Fruit fly (Drosophila melanogaster) whole organism, embryonic: ENCODE data around the gene CG13465.

Experiments
- Asciz ChIP-seq: fragments of 200-800 bp; sonication (Bioruptor generic); optimal IDR thresholded peaks from 2 replicates; lab custom pipeline; 2017; ENCODE audit warnings: missing biosample characterization, mild to moderate bottlenecking, missing genetic modification characterization, missing genetic modification reagents
- CG10274 ChIP-seq: fragments of 200-800 bp; sonication (Bioruptor generic); optimal IDR thresholded peaks from 3 replicates; lab custom pipeline; 2017; ENCODE audit warnings: missing biosample characterization, mild to moderate bottlenecking, missing genetic modification characterization
- CG10959 ChIP-seq: fragments of 200-800 bp; sonication (Bioruptor generic); IDR thresholded peaks from 2 replicates; pipeline ENCODE4 v1.3.6; 2022; ENCODE audit warnings: missing biosample characterization, missing genetic modification characterization
- CG10979 ChIP-seq: fragments of 200-800 bp; sonication (Bioruptor generic); optimal IDR thresholded peaks from 2 replicates; lab custom pipeline; 2018; ENCODE audit warnings: missing biosample characterization, mild to moderate bottlenecking, missing genetic modification characterization, moderate library complexity
- CG12391 ChIP-seq: fragments of 200-800 bp; sonication (Bioruptor generic); optimal IDR thresholded peaks from 3 replicates; lab custom pipeline; 2018; ENCODE audit warnings: missing biosample characterization, mild to moderate bottlenecking, missing genetic modification characterization, moderate library complexity
- CG15269 ChIP-seq: fragments of 200-800 bp; sonication (Bioruptor generic); optimal IDR thresholded peaks from 2 replicates; lab custom pipeline; 2018; ENCODE audit warnings: missing biosample characterization, mild to moderate bottlenecking, missing genetic modification characterization, moderate library complexity
- CG15479 ChIP-seq: fragments of 200-800 bp; sonication (Bioruptor generic); optimal IDR thresholded peaks from 3 replicates; lab custom pipeline; 2019; ENCODE audit warnings: missing biosample characterization, mild to moderate bottlenecking, missing genetic modification characterization, moderate library complexity
- CG15696 ChIP-seq: fragments of 200-800 bp; sonication (Bioruptor generic); optimal IDR thresholded peaks from 2 replicates; lab custom pipeline; 2019; ENCODE audit warnings: missing biosample characterization, mild to moderate bottlenecking, missing genetic modification characterization, moderate library complexity
- CG17361 ChIP-seq: fragments of 200-800 bp; sonication (Bioruptor generic); IDR thresholded peaks from 3 replicates; pipeline ENCODE4 v1.3.6; 2022; ENCODE audit warnings: missing biosample characterization, missing genetic modification characterization
- CG2116 ChIP-seq: fragments of 200-800 bp; sonication (Bioruptor generic); optimal IDR thresholded peaks from 3 replicates; lab custom pipeline; 2018; ENCODE audit warnings: missing biosample characterization, mild to moderate bottlenecking, missing genetic modification characterization
- CG30431 ChIP-seq: fragments of 200-800 bp; sonication (Bioruptor generic); optimal IDR thresholded peaks from 2 replicates; lab custom pipeline; 2017; ENCODE audit warnings: missing biosample characterization, missing genetic modification characterization
- CG33557 ChIP-seq: fragments of 200-800 bp; sonication (Bioruptor generic); optimal IDR thresholded peaks from 2 replicates; lab custom pipeline; 2019; ENCODE audit warnings: missing biosample characterization, mild to moderate bottlenecking, missing genetic modification characterization, moderate library complexity
- CG3407 ChIP-seq: fragments of 200-800 bp; sonication (Bioruptor generic); optimal IDR thresholded peaks from 2 replicates; lab custom pipeline; 2018; ENCODE audit warnings: missing biosample characterization, mild to moderate bottlenecking, missing genetic modification characterization
- CG3847 ChIP-seq: fragments of 200-800 bp; sonication (Bioruptor generic); IDR thresholded peaks from 2 replicates; pipeline ENCODE4 v1.3.6; 2022; ENCODE audit warnings: missing biosample characterization, missing genetic modification characterization
- CG4404 ChIP-seq: fragments of 200-800 bp; sonication (Bioruptor generic); IDR thresholded peaks from 2 replicates; pipeline ENCODE4 v1.3.6; 2022; ENCODE audit warnings: missing biosample characterization, missing genetic modification characterization
- CG6689 ChIP-seq: fragments of 200-800 bp; sonication (Bioruptor generic); IDR thresholded peaks from 2 replicates; pipeline ENCODE4 v1.3.6; 2022; ENCODE audit warnings: missing biosample characterization, missing genetic modification characterization
- CG7786 ChIP-seq: fragments of 200-800 bp; sonication (Bioruptor generic); optimal IDR thresholded peaks from 2 replicates; lab custom pipeline; 2016; ENCODE audit warnings: missing biosample characterization, missing genetic modification characterization
- CG7963 ChIP-seq: fragments of 200-800 bp; sonication (Bioruptor generic); IDR thresholded peaks from 3 replicates; pipeline ENCODE4 v1.3.6; 2022; ENCODE audit warnings: missing biosample characterization, missing genetic modification characterization; ENCODE audit not compliant: partially characterized antibody
- CG8765 ChIP-seq: fragments of 200-800 bp; sonication (Bioruptor generic); IDR thresholded peaks from 2 replicates; pipeline ENCODE4 v1.3.6; 2022; ENCODE audit warnings: missing biosample characterization, missing genetic modification characterization
- CG9727 ChIP-seq: fragments of 200-800 bp; sonication (Bioruptor generic); optimal IDR thresholded peaks from 3 replicates; lab custom pipeline; 2017; ENCODE audit warnings: missing biosample characterization, mild to moderate bottlenecking, missing genetic modification characterization
- CG9932 ChIP-seq: fragments of 200-800 bp; sonication (Bioruptor generic); IDR thresholded peaks from 2 replicates; pipeline ENCODE4 v1.3.6; 2022; ENCODE audit warnings: missing biosample characterization, missing genetic modification characterization
- Dbx ChIP-seq: fragments of 200-800 bp; sonication (Bioruptor generic); IDR thresholded peaks from 3 replicates; pipeline ENCODE4 v1.3.6; 2022; ENCODE audit warnings: missing biosample characterization, missing genetic modification characterization
- H15 ChIP-seq: fragments of 200-800 bp; sonication (Bioruptor generic); IDR thresholded peaks from 3 replicates; pipeline ENCODE4 v1.3.6; 2022; ENCODE audit warnings: missing biosample characterization, missing genetic modification characterization
- Jarid2 ChIP-seq: fragments of 200-800 bp; sonication (Bioruptor generic); optimal IDR thresholded peaks from 3 replicates; lab custom pipeline; 2017; ENCODE audit warnings: mild to moderate bottlenecking, missing biosample characterization, missing genetic modification reagents, missing genetic modification characterization
- Oli ChIP-seq: fragments of 200-800 bp; sonication (Bioruptor generic); optimal IDR thresholded peaks from 2 replicates; lab custom pipeline; 2018; ENCODE audit warnings: missing biosample characterization, mild to moderate bottlenecking, missing genetic modification characterization, moderate library complexity
- Ssrp ChIP-seq: fragments of 200-800 bp; sonication (Bioruptor generic); optimal IDR thresholded peaks from 2 replicates; lab custom pipeline; 2018; ENCODE audit warnings: missing biosample characterization, mild to moderate bottlenecking, missing genetic modification characterization, moderate library complexity
- Trl ChIP-seq, 3 experiments: fragments of >200 bp in 2 of 3; fragments of 200-800 bp in 1 of 3; sonication (Bioruptor generic) in 1 of 3; optimal IDR thresholded peaks; 2 replicates in 1 of 3; 3 replicates in 2 of 3; lab custom pipeline; 2016 to 2017; ENCODE audit warnings: missing biosample characterization in 1 of 3, missing genetic modification characterization in 1 of 3
- Xrp1 ChIP-seq: fragments of 200-800 bp; sonication (Bioruptor generic); IDR thresholded peaks from 2 replicates; pipeline ENCODE4 v1.3.6; 2022; ENCODE audit warnings: missing biosample characterization, missing genetic modification characterization
- ac ChIP-seq: fragments of 200-800 bp; sonication (Bioruptor generic); optimal IDR thresholded peaks from 3 replicates; lab custom pipeline; 2017; ENCODE audit warnings: missing biosample characterization, mild to moderate bottlenecking, missing genetic modification characterization
- ap ChIP-seq: fragments of 200-800 bp; sonication (Bioruptor generic); IDR thresholded peaks from 2 replicates; pipeline ENCODE4 v1.3.6; 2022; ENCODE audit warnings: missing biosample characterization, missing genetic modification characterization
- bbx ChIP-seq: fragments of 200-800 bp; sonication (Bioruptor generic); IDR thresholded peaks from 2 replicates; pipeline ENCODE4 v1.3.6; 2022; ENCODE audit warnings: missing biosample characterization, missing genetic modification characterization; ENCODE audit not compliant: partially characterized antibody
- bowl ChIP-seq: fragments of 200-800 bp; sonication (Bioruptor generic); IDR thresholded peaks from 2 replicates; pipeline ENCODE4 v1.3.6; 2022; ENCODE audit warnings: missing biosample characterization, missing genetic modification characterization
- btn ChIP-seq: fragments of 200-800 bp; sonication (Bioruptor generic); optimal IDR thresholded peaks from 2 replicates; lab custom pipeline; 2016; ENCODE audit warnings: missing biosample characterization, missing genetic modification characterization
- gcm2 ChIP-seq: fragments of 200-800 bp; sonication (Bioruptor generic); optimal IDR thresholded peaks from 2 replicates; lab custom pipeline; 2016; ENCODE audit warnings: missing biosample characterization, missing genetic modification characterization
- gem ChIP-seq: fragments of 200-800 bp; sonication (Bioruptor generic); optimal IDR thresholded peaks from 2 replicates; lab custom pipeline; 2019; ENCODE audit warnings: missing biosample characterization, mild to moderate bottlenecking, missing genetic modification characterization, moderate library complexity
- grau ChIP-seq: fragments of 200-800 bp; optimal IDR thresholded peaks from 3 replicates; lab custom pipeline; 2019; ENCODE audit warnings: missing biosample characterization, mild to moderate bottlenecking, missing genetic modification characterization, moderate library complexity
- grn ChIP-seq: fragments of 200-800 bp; sonication (Bioruptor generic); optimal IDR thresholded peaks from 3 replicates; lab custom pipeline; 2017; ENCODE audit warnings: missing biosample characterization, missing genetic modification characterization
- hb ChIP-seq: fragments of 200-800 bp; sonication (Bioruptor generic); IDR thresholded peaks from 3 replicates; pipeline ENCODE4 v1.3.6; 2022; ENCODE audit warnings: missing biosample characterization, missing genetic modification characterization; ENCODE audit not compliant: partially characterized antibody
- hth ChIP-seq: fragments of >200 bp; optimal IDR thresholded peaks from 2 replicates; lab custom pipeline; 2017; ENCODE audit warnings: inconsistent platforms
- kni ChIP-seq: fragments of 200-800 bp; sonication (Bioruptor generic); optimal IDR thresholded peaks from 3 replicates; lab custom pipeline; 2017; ENCODE audit warnings: mild to moderate bottlenecking, missing biosample characterization, missing genetic modification reagents, missing genetic modification characterization
- lov ChIP-seq, 2 experiments: fragments of 200-800 bp in 1 of 2; fragments of >200 bp in 1 of 2; sonication (Bioruptor generic) in 1 of 2; IDR thresholded peaks in 1 of 2; optimal IDR thresholded peaks in 1 of 2; 2 replicates in 1 of 2; 3 replicates in 1 of 2; pipeline versions ENCODE4 v1.3.6 to Lab custom; 2017 to 2022; ENCODE audit warnings: missing biosample characterization in 1 of 2, missing genetic modification characterization in 1 of 2
- luna ChIP-seq: fragments of 200-800 bp; sonication (Bioruptor generic); optimal IDR thresholded peaks from 2 replicates; lab custom pipeline; 2016; ENCODE audit warnings: missing biosample characterization, missing genetic modification characterization
- nerfin-1 ChIP-seq: fragments of 200-800 bp; sonication (Bioruptor generic); optimal IDR thresholded peaks from 3 replicates; lab custom pipeline; 2019; ENCODE audit warnings: missing biosample characterization, mild to moderate bottlenecking, missing genetic modification characterization, moderate library complexity
- pita ChIP-seq: fragments of 200-800 bp; sonication (Bioruptor generic); optimal IDR thresholded peaks from 2 replicates; lab custom pipeline; 2017; ENCODE audit warnings: missing biosample characterization, mild to moderate bottlenecking, missing genetic modification characterization
- shn ChIP-seq: fragments of 200-800 bp; sonication (Bioruptor generic); optimal IDR thresholded peaks from 3 replicates; lab custom pipeline; 2016; ENCODE audit warnings: missing biosample characterization, missing genetic modification characterization
- slp2 ChIP-seq: fragments of 200-800 bp; sonication (Bioruptor generic); optimal IDR thresholded peaks from 2 replicates; lab custom pipeline; 2016; ENCODE audit warnings: missing biosample characterization, missing genetic modification characterization
- z ChIP-seq: fragments of 200-800 bp; sonication (Bioruptor generic); IDR thresholded peaks from 3 replicates; pipeline ENCODE4 v1.3.6; 2022; ENCODE audit warnings: missing biosample characterization, missing genetic modification characterization

The CG13465 gene

dm6 chr3L:14971893-14972624 is 27.9 kb upstream of the CG13465 start (continued):
- TF ChIP-seq bbx (GFP tag; lab: Robert Waterston, UW), result no peak
- TF ChIP-seq CG10274 (GFP tag; lab: Kevin White, UChicago), result no peak
- TF ChIP-seq Trl (optimal IDR thresholded peaks at IDR 0.05; lab: Kevin White, UChicago), result peak in 1 of 2 experiments; percentile 26
- TF ChIP-seq Trl (GFP tag; optimal IDR thresholded peaks at IDR 0.05; lab: Kevin White, UChicago), result no peak
- TF ChIP-seq kni (GFP tag; lab: Kevin White, UChicago), result peak; percentile 86
- peak; percentile 63 for TF ChIP-seq nerfin-1 (tag; lab: Kevin White, UChicago)
- TF ChIP-seq gcm2 (GFP tag; lab: Kevin White, UChicago), result no peak
- no peak for TF ChIP-seq CG9932 (GFP tag; lab: Robert Waterston, UW)
- TF ChIP-seq ap, result 0 out of 2 replicates have a peak, but pooled peaks have one; percentile 2
- TF ChIP-seq CG9727 (GFP tag; lab: Kevin White, UChicago), result peak; percentile 56
- TF ChIP-seq CG3407 (GFP tag; lab: Kevin White, UChicago), result no peak
- TF ChIP-seq shn (GFP tag; lab: Kevin White, UChicago), result peak; percentile 35
- peak; percentile 27 for TF ChIP-seq gem (tag; lab: Kevin White, UChicago)
- TF ChIP-seq bowl, result no peak
- no peak for TF ChIP-seq Jarid2 (GFP tag; lab: Kevin White, UChicago)
- TF ChIP-seq CG7786 (GFP tag; lab: Kevin White, UChicago), result no peak
- peak; percentile 42 for TF ChIP-seq ac (GFP tag; lab: Kevin White, UChicago)
- TF ChIP-seq CG30431 (GFP tag; lab: Kevin White, UChicago), result peak; percentile 33
- peak; percentile 88 for TF ChIP-seq CG15696 (tag; lab: Kevin White, UChicago)
- TF ChIP-seq hth (lab: Kevin White, UChicago), result peak; percentile 96
- TF ChIP-seq Dbx (GFP tag; lab: Robert Waterston, UW), result no peak
- no peak for TF ChIP-seq z (GFP tag; lab: Robert Waterston, UW)
- no peak for TF ChIP-seq H15 (GFP tag; lab: Robert Waterston, UW)
- no peak for TF ChIP-seq Asciz
- peak; percentile 22 for TF ChIP-seq grn (GFP tag; lab: Kevin White, UChicago)
- TF ChIP-seq slp2 (GFP tag; lab: Kevin White, UChicago), result no peak
- no peak for TF ChIP-seq CG3847 (GFP tag; lab: Robert Waterston, UW)
- TF ChIP-seq pita, result no peak
- peak; percentile 51 for TF ChIP-seq Xrp1 (GFP tag; lab: Robert Waterston, UW)
- no peak for TF ChIP-seq CG15269 (tag; lab: Kevin White, UChicago)
- no peak for TF ChIP-seq luna (GFP tag; lab: Kevin White, UChicago)
- TF ChIP-seq hb (GFP tag; lab: Robert Waterston, UW), result no peak
- TF ChIP-seq CG10979 (tag; lab: Kevin White, UChicago), result peak; percentile 31
- 0 out of 2 replicates have a peak, but pooled peaks have one; percentile 12 for TF ChIP-seq CG6689 (GFP tag; lab: Robert Waterston, UW)
- TF ChIP-seq CG7963 (GFP tag; lab: Robert Waterston, UW), result no peak
- peak; percentile 55 for TF ChIP-seq CG33557 (GFP tag; lab: Kevin White, UChicago)
- peak; percentile 41 for TF ChIP-seq CG12391
- peak; percentile 92 for TF ChIP-seq CG15479 (GFP tag; lab: Kevin White, UChicago)
- no peak for TF ChIP-seq lov (optimal IDR thresholded peaks at IDR 0.05; lab: Kevin White, UChicago)
- TF ChIP-seq lov (GFP tag; IDR thresholded peaks at IDR 0.05; lab: Robert Waterston, UW), result 0 out of 3 replicates have a peak, but pooled peaks have one; percentile 59
- no peak for TF ChIP-seq Ssrp (tag; lab: Kevin White, UChicago)
- TF ChIP-seq Oli (tag; lab: Kevin White, UChicago), result no peak
- peak; percentile 79; the same call in 1 of the 2 replicates for TF ChIP-seq CG4404 (GFP tag; lab: Robert Waterston, UW)
- peak; percentile 44; the same call in 1 of the 3 replicates for TF ChIP-seq CG17361 (GFP tag; lab: Robert Waterston, UW)
- peak; percentile 48; the same call in 1 of the 2 replicates for TF ChIP-seq CG10959 (GFP tag; lab: Robert Waterston, UW)
- TF ChIP-seq CG2116 (GFP tag; lab: Kevin White, UChicago), result no peak
- no peak for TF ChIP-seq btn (GFP tag; lab: Kevin White, UChicago)
- TF ChIP-seq grau (tag; lab: Kevin White, UChicago), result peak; percentile 99
- peak; percentile 68; the same call in 1 of the 2 replicates for TF ChIP-seq CG8765 (GFP tag; lab: Robert Waterston, UW)
